Fruit fly (Drosophila melanogaster): Measurements from ENCODE around the gene mkg-p.

Gene mkg-p

DNA sequence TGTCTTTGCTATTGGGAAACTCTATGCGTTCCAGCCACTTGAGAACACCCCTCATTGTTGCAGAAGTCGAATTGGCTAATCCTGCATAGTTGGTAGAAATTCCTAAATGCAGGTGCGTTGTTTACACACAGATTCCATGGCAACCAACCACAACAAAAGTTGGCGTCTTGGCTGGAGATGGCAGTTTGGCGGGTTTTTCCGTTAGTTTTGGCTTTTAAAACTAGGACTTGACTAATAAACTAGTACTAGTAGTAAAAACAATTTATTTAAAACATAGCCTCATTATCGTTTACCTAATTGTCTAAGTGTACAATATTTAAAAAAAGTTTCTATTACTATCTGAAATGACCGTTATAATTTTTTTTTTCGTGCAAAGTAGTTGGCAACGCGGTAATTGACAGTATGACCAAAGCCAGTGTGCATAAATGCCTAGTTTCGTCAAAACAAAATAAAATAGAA lies 6.4 kb upstream of the mkg-p start, which contains the start of gene Exo70:
TSS of gene Exo70 (plus strand) at position 413 of the 459 bp plus-strand sequence.
- TF ChIP-seq Myc (optimal IDR thresholded peaks at IDR 0.05) (no peak), psq (optimal IDR thresholded peaks at IDR 0.05) (no peak), ttk (optimal IDR thresholded peaks at IDR 0.05) (no peak), Sin3A (optimal IDR thresholded peaks at IDR 0.05) (no peak), h (optimal IDR thresholded peaks at IDR 0.05) (no peak), insv (optimal IDR thresholded peaks at IDR 0.05) (no peak)

- TF ChIP-seq insv (optimal IDR thresholded peaks at IDR 0.05) (no peak), h (optimal IDR thresholded peaks at IDR 0.05) (no peak), Myc (optimal IDR thresholded peaks at IDR 0.05) (no peak), ttk (optimal IDR thresholded peaks at IDR 0.05) (no peak), psq (optimal IDR thresholded peaks at IDR 0.05) (no peak), Sin3A (optimal IDR thresholded peaks at IDR 0.05) (no peak)
Measured at dm6 chr3L:8398763-8399445, 6.2 kb downstream of the mkg-p start.

DNA sequence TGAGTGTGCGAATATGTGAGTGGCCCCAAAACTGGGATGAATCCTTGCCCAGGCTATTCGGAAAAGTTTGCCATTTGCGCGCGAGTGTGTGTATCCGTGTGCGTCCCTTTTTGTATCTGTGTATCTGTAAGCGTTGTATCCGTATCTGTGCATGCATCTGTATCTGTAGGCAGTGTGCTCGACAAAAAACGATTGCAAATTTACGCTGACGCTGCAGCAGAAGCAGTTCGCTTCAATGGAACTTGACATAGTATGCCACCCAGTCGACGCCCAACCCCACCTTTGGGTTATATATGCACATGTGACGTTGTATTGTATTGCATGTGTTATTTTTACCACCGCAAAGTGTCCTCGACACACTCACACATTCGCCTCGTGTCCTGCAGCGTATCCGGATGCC lies 8.9 kb downstream of the mkg-p start:
- TF ChIP-seq h (optimal IDR thresholded peaks at IDR 0.05) (no peak), Myc (optimal IDR thresholded peaks at IDR 0.05) (no peak), ttk (optimal IDR thresholded peaks at IDR 0.05) (no peak), insv (optimal IDR thresholded peaks at IDR 0.05) (no peak), Sin3A (optimal IDR thresholded peaks at IDR 0.05) (no peak), psq (optimal IDR thresholded peaks at IDR 0.05) (no peak)

- TF ChIP-seq Myc (optimal IDR thresholded peaks at IDR 0.05) (no peak), h (optimal IDR thresholded peaks at IDR 0.05) (no peak), psq (optimal IDR thresholded peaks at IDR 0.05) (no peak), Sin3A (optimal IDR thresholded peaks at IDR 0.05) (no peak), insv (optimal IDR thresholded peaks at IDR 0.05) (no peak), ttk (optimal IDR thresholded peaks at IDR 0.05) (no peak)
Measured at dm6 chr3L:8395630-8396168, 9.4 kb downstream of the mkg-p start, which contains the start of gene CG7120. Gene CG7120, plus strand, starts transcription at chr3L:8396000.

DNA sequence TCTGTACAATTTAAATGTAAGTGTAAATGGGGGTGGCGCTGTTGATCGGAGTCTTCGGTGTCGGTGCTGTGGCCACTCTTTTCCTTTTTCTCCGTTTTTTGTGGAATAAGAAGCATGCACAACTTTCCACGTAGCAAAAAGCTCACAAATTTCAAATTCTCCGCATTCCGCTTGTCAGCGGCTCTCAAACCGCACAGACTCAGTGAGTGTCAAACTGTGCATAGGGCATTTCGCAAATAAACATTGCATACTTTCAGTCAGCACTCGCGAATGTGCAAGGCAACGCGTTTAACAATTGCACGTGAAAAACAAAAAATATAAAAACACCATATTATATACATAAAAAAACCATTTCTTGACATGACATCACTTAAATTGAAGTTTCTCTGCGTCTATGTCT lies 10.1 kb downstream of the mkg-p start:
- TF ChIP-seq Myc (optimal IDR thresholded peaks at IDR 0.05) (no peak), insv (optimal IDR thresholded peaks at IDR 0.05) (no peak), psq (optimal IDR thresholded peaks at IDR 0.05) (no peak), ttk (optimal IDR thresholded peaks at IDR 0.05) (no peak), Sin3A (optimal IDR thresholded peaks at IDR 0.05) (no peak), h (optimal IDR thresholded peaks at IDR 0.05) (no peak)

DNA sequence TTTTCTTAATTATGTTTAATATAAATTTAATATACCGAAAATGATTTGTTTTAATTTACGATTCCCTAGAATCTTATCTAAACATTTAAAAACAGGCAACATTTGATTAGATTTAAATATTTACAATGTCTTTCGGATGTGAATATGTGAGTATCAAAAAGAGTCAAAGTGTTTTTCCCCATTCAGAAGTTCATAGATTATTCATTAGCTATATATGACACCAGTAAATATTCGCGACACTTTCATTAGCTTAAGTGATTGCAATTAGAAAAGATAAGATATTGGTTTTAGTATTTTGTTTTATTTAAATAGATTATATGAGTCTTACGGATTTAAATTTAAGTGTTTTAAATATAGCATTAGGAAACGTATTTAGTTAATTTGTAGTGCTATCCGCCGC lies 10.9 kb downstream of the mkg-p start:
- no peak for TF ChIP-seq Sin3A (optimal IDR thresholded peaks at IDR 0.05)
- no peak for TF ChIP-seq insv (optimal IDR thresholded peaks at IDR 0.05)
- no peak for TF ChIP-seq h (optimal IDR thresholded peaks at IDR 0.05)
- no peak for TF ChIP-seq Myc (optimal IDR thresholded peaks at IDR 0.05)
- no peak for TF ChIP-seq ttk (optimal IDR thresholded peaks at IDR 0.05)
- TF ChIP-seq psq (optimal IDR thresholded peaks at IDR 0.05): no peak

- no peak for TF ChIP-seq Myc (optimal IDR thresholded peaks at IDR 0.05)
Measured at dm6 chr3L:8393549-8393948, 11.5 kb downstream of the mkg-p start, which contains the start of gene Jon66Cii. Gene Jon66Cii, minus strand, starts transcription at chr3L:8393649.

- TF ChIP-seq insv (optimal IDR thresholded peaks at IDR 0.05) (no peak), psq (optimal IDR thresholded peaks at IDR 0.05) (no peak), ttk (optimal IDR thresholded peaks at IDR 0.05) (no peak), Myc (optimal IDR thresholded peaks at IDR 0.05) (no peak), h (optimal IDR thresholded peaks at IDR 0.05) (no peak), Sin3A (optimal IDR thresholded peaks at IDR 0.05) (no peak)
Measured at dm6 chr3L:8391240-8391639, 13.8 kb downstream of the mkg-p start, which contains the start of gene Jon66Ci. Gene Jon66Ci, plus strand, starts transcription at chr3L:8391540.

- no peak for TF ChIP-seq ttk (optimal IDR thresholded peaks at IDR 0.05)
- TF ChIP-seq Sin3A (optimal IDR thresholded peaks at IDR 0.05): no peak
- TF ChIP-seq h (optimal IDR thresholded peaks at IDR 0.05): no peak
- no peak for TF ChIP-seq Myc (optimal IDR thresholded peaks at IDR 0.05)
- no peak for TF ChIP-seq psq (optimal IDR thresholded peaks at IDR 0.05)
- TF ChIP-seq insv (optimal IDR thresholded peaks at IDR 0.05): no peak
Measured at dm6 chr3L:8385055-8385454, 20.0 kb downstream of the mkg-p start.

DNA sequence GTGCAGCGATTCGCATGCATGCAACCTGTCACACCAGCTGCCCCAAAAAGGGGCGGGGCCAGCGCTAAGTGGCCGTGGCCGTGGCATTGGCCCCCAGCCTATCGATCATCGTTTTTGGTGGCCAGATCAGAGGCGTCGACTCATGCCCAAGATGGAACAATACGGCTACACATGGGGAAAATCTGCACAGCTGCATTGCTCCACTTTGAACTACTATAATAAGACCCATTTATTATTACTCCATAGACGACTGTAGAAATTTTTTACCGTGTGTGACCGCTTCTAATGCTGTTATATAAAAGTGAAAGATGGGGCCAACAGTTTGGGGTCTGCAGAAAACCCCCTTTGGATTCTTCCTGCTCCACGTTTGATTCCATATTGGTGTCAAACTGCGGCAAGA lies 21.1 kb downstream of the mkg-p start:
- TF ChIP-seq h (optimal IDR thresholded peaks at IDR 0.05) (no peak), insv (optimal IDR thresholded peaks at IDR 0.05) (no peak), ttk (optimal IDR thresholded peaks at IDR 0.05) (no peak), Sin3A (optimal IDR thresholded peaks at IDR 0.05) (no peak)

dm6 chr3L:8379161-8379560 lies 25.9 kb downstream of the mkg-p start:
- TF ChIP-seq ttk (optimal IDR thresholded peaks at IDR 0.05) (no peak), h (optimal IDR thresholded peaks at IDR 0.05) (no peak), psq (optimal IDR thresholded peaks at IDR 0.05) (no peak), Myc (optimal IDR thresholded peaks at IDR 0.05) (no peak), Sin3A (optimal IDR thresholded peaks at IDR 0.05) (no peak), insv (optimal IDR thresholded peaks at IDR 0.05) (no peak)

dm6 chr3L:8374107-8374506 lies 31.0 kb downstream of the mkg-p start:
- TF ChIP-seq insv (optimal IDR thresholded peaks at IDR 0.05) (no peak), psq (optimal IDR thresholded peaks at IDR 0.05) (no peak), h (optimal IDR thresholded peaks at IDR 0.05) (no peak), ttk (optimal IDR thresholded peaks at IDR 0.05) (no peak), Myc (optimal IDR thresholded peaks at IDR 0.05) (no peak)

- TF ChIP-seq ttk (optimal IDR thresholded peaks at IDR 0.05): no peak
- TF ChIP-seq insv (optimal IDR thresholded peaks at IDR 0.05): no peak
- no peak for TF ChIP-seq h (optimal IDR thresholded peaks at IDR 0.05)
- TF ChIP-seq Sin3A (optimal IDR thresholded peaks at IDR 0.05): no peak
- TF ChIP-seq psq (optimal IDR thresholded peaks at IDR 0.05): no peak
- TF ChIP-seq Myc (optimal IDR thresholded peaks at IDR 0.05): no peak
Measured at dm6 chr3L:8372035-8372434, 33.0 kb downstream of the mkg-p start, which contains the start of gene ImpE1. Gene ImpE1, plus strand, starts transcription at chr3L:8372405.

All from Kc167 (cell line).